Worm (Caenorhabditis elegans): ENCODE data around the gene Y59H11AR.3.

- TF ChIP-seq ceh-82 (tag; optimal IDR thresholded peaks at IDR 0.05) = no peak
- TF ChIP-seq lin-13 (GFP tag; optimal IDR thresholded peaks at IDR 0.05) = no peak
- TF ChIP-seq alr-1 (tag; optimal IDR thresholded peaks at IDR 0.05) = no peak
- no peak for TF ChIP-seq gmeb-1 (tag; optimal IDR thresholded peaks at IDR 0.05)
- no peak for TF ChIP-seq ama-1 (optimal IDR thresholded peaks at IDR 0.05)
- TF ChIP-seq sma-3 (GFP tag; optimal IDR thresholded peaks at IDR 0.05) = peak; percentile 55
- TF ChIP-seq nhr-25 (tag; optimal IDR thresholded peaks at IDR 0.05) = peak; percentile 50
- TF ChIP-seq snpc-4 (tag; optimal IDR thresholded peaks at IDR 0.05) = no peak
- no peak for TF ChIP-seq elt-1 (tag; optimal IDR thresholded peaks at IDR 0.05)
- no peak for TF ChIP-seq ceh-16 (tag; optimal IDR thresholded peaks at IDR 0.05)
- TF ChIP-seq lsy-2 (tag; optimal IDR thresholded peaks at IDR 0.05) = peak in 1 of 2 experiments; percentile 1
- TF ChIP-seq F13H6.1 (tag; optimal IDR thresholded peaks at IDR 0.05) = peak; percentile 61
- TF ChIP-seq unc-39 (tag; optimal IDR thresholded peaks at IDR 0.05) = no peak
- TF ChIP-seq nhr-11 (tag; optimal IDR thresholded peaks at IDR 0.05) = no peak
Measured at ce11 chrIV:8627328-8627727, 32.1 kb upstream of the Y59H11AR.3 start, which contains the start of gene F42A9.11.
